Worm (Caenorhabditis elegans) whole organism, L4 larva: ENCODE data around the gene K10B2.4.

ENCODE experiments used
- D1046.2 ChIP-seq: fragments of 200-800 bp; sonication (Bioruptor generic); IDR thresholded peaks from 2 replicates; pipeline ENCODE4 v1.3.6; 2022; ENCODE audit warnings: missing genetic modification characterization, missing compliant biosample characterization
- F26F4.8 ChIP-seq: fragments of 200-800 bp; sonication (Bioruptor generic); conservative IDR thresholded peaks from 2 replicates; pipeline ENCODE4 v1.3.6; 2022; ENCODE audit warnings: missing genetic modification characterization, missing compliant biosample characterization
- T26A8.4 ChIP-seq: fragments of 200-800 bp; sonication (Bioruptor generic); IDR thresholded peaks from 2 replicates; pipeline ENCODE4 v1.3.6; 2022; ENCODE audit warnings: missing genetic modification characterization, missing compliant biosample characterization
- Y48G9A.11 ChIP-seq: fragments of 200-800 bp; sonication (Bioruptor generic); IDR thresholded peaks from 2 replicates; pipeline ENCODE4 v1.3.6; 2022; ENCODE audit warnings: missing genetic modification reagents, missing genetic modification characterization, missing compliant biosample characterization
- Y5F2A.4 ChIP-seq: fragments of 200-800 bp; sonication (Bioruptor generic); optimal IDR thresholded peaks from 2 replicates; lab custom pipeline; 2018; ENCODE audit warnings: mild to moderate bottlenecking, missing genetic modification characterization, missing compliant biosample characterization
- Y75B8A.6 ChIP-seq: fragments of 200-800 bp; sonication (Bioruptor generic); IDR thresholded peaks from 2 replicates; pipeline ENCODE4 v1.3.6; 2022; ENCODE audit warnings: missing genetic modification reagents, missing genetic modification characterization, missing compliant biosample characterization
- ZK337.2 ChIP-seq: fragments of 200-800 bp; sonication (Bioruptor generic); IDR thresholded peaks from 2 replicates; pipeline ENCODE4 v1.3.6; 2022; ENCODE audit warnings: missing genetic modification reagents, missing genetic modification characterization, missing compliant biosample characterization
- ama-1 ChIP-seq: fragments of 150-350 bp; optimal IDR thresholded peaks from 2 replicates; lab custom pipeline; 2014; ENCODE audit warnings: inconsistent platforms, mixed read lengths
- arid-1 ChIP-seq: fragments of 200-800 bp; sonication (Bioruptor generic); conservative IDR thresholded peaks from 2 replicates; pipeline ENCODE4 v1.3.6; 2022; ENCODE audit warnings: missing genetic modification reagents, missing genetic modification characterization, missing compliant biosample characterization
- ceh-20 ChIP-seq: fragments of 200-800 bp; sonication (Bioruptor generic); IDR thresholded peaks from 2 replicates; pipeline ENCODE4 v1.3.6; 2022; ENCODE audit warnings: missing genetic modification reagents, missing genetic modification characterization, missing compliant biosample characterization
- ceh-32 ChIP-seq: sonication (generic microtip); optimal IDR thresholded peaks from 2 replicates; lab custom pipeline; 2016; ENCODE audit warnings: mild to moderate bottlenecking, missing genetic modification characterization, missing compliant biosample characterization; ENCODE audit not compliant: poor library complexity
- ceh-44 ChIP-seq: fragments of 200-800 bp; sonication (Bioruptor generic); IDR thresholded peaks from 2 replicates; pipeline ENCODE4 v1.3.6; 2022; ENCODE audit warnings: missing genetic modification reagents, missing genetic modification characterization, missing compliant biosample characterization
- ceh-62 ChIP-seq: sonication (generic microtip); optimal IDR thresholded peaks from 2 replicates; lab custom pipeline; 2017; ENCODE audit warnings: missing biosample characterization, missing genetic modification characterization
- ceh-82 ChIP-seq: sonication (generic microtip); optimal IDR thresholded peaks from 2 replicates; lab custom pipeline; 2017; ENCODE audit warnings: missing biosample characterization, missing genetic modification characterization
- ces-1 ChIP-seq: fragments of 150-350 bp; sonication (generic microtip); optimal IDR thresholded peaks from 4 replicates; lab custom pipeline; 2014; ENCODE audit warnings: missing biosample characterization, missing genetic modification reagents, missing genetic modification characterization
- daf-8 ChIP-seq: fragments of 200-800 bp; sonication (Bioruptor generic); IDR thresholded peaks from 2 replicates; pipeline ENCODE4 v1.3.6; 2022; ENCODE audit warnings: missing genetic modification characterization, missing compliant biosample characterization
- dpl-1 ChIP-seq: fragments of 150-350 bp; optimal IDR thresholded peaks from 2 replicates; lab custom pipeline; 2014; ENCODE audit warnings: missing biosample characterization, missing genetic modification reagents, missing genetic modification characterization
- dve-1 ChIP-seq: sonication (generic microtip); optimal IDR thresholded peaks from 2 replicates; lab custom pipeline; 2017; ENCODE audit warnings: antibody characterized with exemption, mild to moderate bottlenecking, missing genetic modification characterization, missing compliant biosample characterization; ENCODE audit not compliant: insufficient read depth
- fkh-10 ChIP-seq: fragments of 150-350 bp; optimal IDR thresholded peaks from 2 replicates; lab custom pipeline; 2014; ENCODE audit warnings: missing biosample characterization, missing genetic modification reagents, missing genetic modification characterization
- fos-1 ChIP-seq: fragments of 150-350 bp; optimal IDR thresholded peaks from 2 replicates; lab custom pipeline; 2014; ENCODE audit warnings: missing biosample characterization, missing genetic modification characterization
- hif-1 ChIP-seq, 2 experiments: sonication (generic microtip); optimal IDR thresholded peaks; 2 replicates each; lab custom pipeline; 2016 to 2017; ENCODE audit warnings: missing compliant biosample characterization in 2 of 2, missing genetic modification characterization in 2 of 2, missing genetic modification reagents in 2 of 2, missing genotype in 2 of 2, mild to moderate bottlenecking in 1 of 2
- hmg-1.1 ChIP-seq: fragments of 200-800 bp; sonication (Bioruptor generic); IDR thresholded peaks from 2 replicates; pipeline ENCODE4 v1.3.6; 2022; ENCODE audit warnings: missing genetic modification reagents, missing genetic modification characterization, missing compliant biosample characterization
- lin-1 ChIP-seq: fragments of 200-800 bp; sonication (Bioruptor generic); IDR thresholded peaks from 2 replicates; pipeline ENCODE4 v1.3.6; 2022; ENCODE audit warnings: missing genetic modification reagents, missing genetic modification characterization, missing compliant biosample characterization
- lin-13 ChIP-seq: fragments of 150-350 bp; optimal IDR thresholded peaks from 2 replicates; lab custom pipeline; 2014; ENCODE audit warnings: missing biosample characterization, missing genetic modification reagents, missing genetic modification characterization
- lin-15B ChIP-seq: fragments of 150-350 bp; sonication (generic microtip); optimal IDR thresholded peaks from 3 replicates; lab custom pipeline; 2014; ENCODE audit warnings: missing biosample characterization, missing genetic modification characterization
- lin-29 ChIP-seq: fragments of 200-800 bp; sonication (Bioruptor generic); IDR thresholded peaks from 2 replicates; pipeline ENCODE4 v1.3.6; 2022; ENCODE audit warnings: missing genetic modification reagents, missing genetic modification characterization, missing compliant biosample characterization
- lin-38 ChIP-seq: fragments of 200-800 bp; sonication (Bioruptor generic); IDR thresholded peaks from 2 replicates; pipeline ENCODE4 v1.3.6; 2022; ENCODE audit warnings: missing genetic modification reagents, missing genetic modification characterization, missing compliant biosample characterization
- lin-39 ChIP-seq: fragments of 150-350 bp; optimal IDR thresholded peaks from 2 replicates; lab custom pipeline; 2014; ENCODE audit warnings: missing biosample characterization, missing genetic modification reagents, missing genetic modification characterization
- lir-3 ChIP-seq: sonication (generic microtip); optimal IDR thresholded peaks from 2 replicates; lab custom pipeline; 2016; ENCODE audit warnings: mild to moderate bottlenecking, missing genetic modification characterization, missing compliant biosample characterization
- madf-5 ChIP-seq, 2 experiments: fragments of 200-800 bp; sonication (Bioruptor generic); IDR thresholded peaks; 2 replicates each; pipeline ENCODE4 v1.3.6; 2022; ENCODE audit warnings: missing compliant biosample characterization in 2 of 2, missing genetic modification characterization in 2 of 2
- mdt-29 ChIP-seq: fragments of 200-800 bp; sonication (Bioruptor generic); IDR thresholded peaks from 2 replicates; pipeline ENCODE4 v1.3.6; 2022; ENCODE audit warnings: missing genetic modification reagents, missing genetic modification characterization, missing compliant biosample characterization
- mep-1 ChIP-seq: fragments of 150-350 bp; sonication (generic microtip); optimal IDR thresholded peaks from 3 replicates; lab custom pipeline; 2014; ENCODE audit warnings: missing biosample characterization, missing genetic modification characterization
- nhr-10 ChIP-seq: fragments of 150-350 bp; optimal IDR thresholded peaks from 2 replicates; lab custom pipeline; 2014; ENCODE audit warnings: missing biosample characterization, missing genetic modification characterization
- nhr-11 ChIP-seq: fragments of 150-350 bp; optimal IDR thresholded peaks from 2 replicates; lab custom pipeline; 2014; ENCODE audit warnings: missing biosample characterization, missing genetic modification characterization
- nhr-237 ChIP-seq: sonication (generic microtip); optimal IDR thresholded peaks from 2 replicates; lab custom pipeline; 2017; ENCODE audit warnings: missing biosample characterization, missing genetic modification characterization
- nhr-28 ChIP-seq: fragments of 150-350 bp; optimal IDR thresholded peaks from 2 replicates; lab custom pipeline; 2014; ENCODE audit warnings: missing biosample characterization, missing genetic modification characterization
- nhr-42 ChIP-seq: fragments of 200-800 bp; sonication (Bioruptor generic); IDR thresholded peaks from 2 replicates; pipeline ENCODE4 v1.3.6; 2022; ENCODE audit warnings: missing genetic modification characterization, missing compliant biosample characterization
- nhr-48 ChIP-seq: sonication (generic microtip); optimal IDR thresholded peaks from 2 replicates; lab custom pipeline; 2016; ENCODE audit warnings: mild to moderate bottlenecking, missing genetic modification characterization, missing compliant biosample characterization
- nhr-76 ChIP-seq: fragments of 150-350 bp; optimal IDR thresholded peaks from 2 replicates; lab custom pipeline; 2014; ENCODE audit warnings: missing biosample characterization, missing genetic modification characterization
- nhr-77 ChIP-seq: fragments of 150-350 bp; optimal IDR thresholded peaks from 2 replicates; lab custom pipeline; 2014; ENCODE audit warnings: missing biosample characterization, missing genetic modification characterization
- php-3 ChIP-seq: fragments of 200-800 bp; sonication (Bioruptor generic); IDR thresholded peaks from 2 replicates; pipeline ENCODE4 v1.3.6; 2022; ENCODE audit warnings: missing genetic modification reagents, missing genetic modification characterization, missing compliant biosample characterization
- pqm-1 ChIP-seq: sonication (generic microtip); optimal IDR thresholded peaks from 2 replicates; lab custom pipeline; 2017; ENCODE audit warnings: missing biosample characterization, missing genetic modification characterization
- rbr-2 ChIP-seq: sonication (generic microtip); optimal IDR thresholded peaks from 2 replicates; lab custom pipeline; 2016; ENCODE audit warnings: missing genotype, missing genetic modification characterization, missing compliant biosample characterization
- sdz-12 ChIP-seq: fragments of 200-800 bp; sonication (Bioruptor generic); optimal IDR thresholded peaks from 2 replicates; lab custom pipeline; 2018; ENCODE audit warnings: mild to moderate bottlenecking, missing genetic modification characterization, missing compliant biosample characterization
- skn-1 ChIP-seq: fragments of 150-350 bp; optimal IDR thresholded peaks from 2 replicates; lab custom pipeline; 2014; ENCODE audit warnings: missing biosample characterization, missing genetic modification characterization
- snpc-4 ChIP-seq: fragments of 150-350 bp; optimal IDR thresholded peaks from 2 replicates; lab custom pipeline; 2014; ENCODE audit warnings: missing biosample characterization, missing genetic modification characterization
- tag-97 ChIP-seq: fragments of 200-800 bp; sonication (Bioruptor generic); IDR thresholded peaks from 2 replicates; pipeline ENCODE4 v1.3.6; 2022; ENCODE audit warnings: missing genetic modification characterization, missing compliant biosample characterization
- tra-1 ChIP-seq: fragments of 200-800 bp; sonication (Bioruptor generic); IDR thresholded peaks from 2 replicates; pipeline ENCODE4 v1.3.6; 2022; ENCODE audit warnings: missing genetic modification reagents, missing genetic modification characterization, missing compliant biosample characterization
- unc-130 ChIP-seq: sonication (generic microtip); optimal IDR thresholded peaks from 2 replicates; lab custom pipeline; 2016; ENCODE audit warnings: missing genetic modification reagents, missing genetic modification characterization, missing compliant biosample characterization
- zip-2 ChIP-seq: fragments of 150-350 bp; optimal IDR thresholded peaks from 2 replicates; lab custom pipeline; 2014; ENCODE audit warnings: missing biosample characterization, missing genetic modification characterization

K10B2.4 gene

ce11 chrII:6333887-6334286, 26.9 kb downstream of the K10B2.4 start, which contains the start of gene ttc-39B (continued):
- no peak for TF ChIP-seq hmg-1.1 (GFP tag; lab: Robert Waterston, UW)

ce11 chrII:6331222-6331830, 29.4 kb downstream of the K10B2.4 start, which contains the start of gene set-4:
Gene set-4, minus strand, starts transcription at chrII:6331341.
- peak; percentile 82; the same call in 1 of the 2 replicates for TF ChIP-seq lin-1 (GFP tag; lab: Robert Waterston, UW)
- no peak for TF ChIP-seq ceh-44 (GFP tag; lab: Robert Waterston, UW)
- peak; percentile 88 for TF ChIP-seq T26A8.4 (GFP tag; lab: Robert Waterston, UW)
- no peak for TF ChIP-seq Y48G9A.11 (GFP tag; lab: Robert Waterston, UW)
- no peak for TF ChIP-seq ZK337.2
- TF ChIP-seq dve-1: peak; percentile 94
- peak; percentile 71 for TF ChIP-seq nhr-48 (tag; lab: Kevin White, UChicago)
- TF ChIP-seq tag-97 (GFP tag; lab: Robert Waterston, UW): no peak
- peak; percentile 88 for TF ChIP-seq ceh-20 (GFP tag; lab: Robert Waterston, UW)
- TF ChIP-seq nhr-77 (tag; lab: Kevin White, UChicago): peak; percentile 81
- TF ChIP-seq arid-1 (GFP tag; lab: Robert Waterston, UW): peak; percentile 37; the same call in 1 of the 2 replicates
- peak; percentile 62; the same call in 1 of the 2 replicates for TF ChIP-seq mdt-29 (GFP tag; lab: Robert Waterston, UW)
- TF ChIP-seq dpl-1: peak; percentile 88
- peak; percentile 32 for TF ChIP-seq pqm-1
- TF ChIP-seq skn-1 (tag; lab: Kevin White, UChicago): no peak
- no peak for TF ChIP-seq daf-8 (GFP tag; lab: Robert Waterston, UW)
- peak; percentile 87 for TF ChIP-seq tra-1
- peak; percentile 48 for TF ChIP-seq unc-130 (GFP tag; lab: Kevin White, UChicago)
- no peak for TF ChIP-seq D1046.2 (GFP tag; lab: Robert Waterston, UW)
- no peak for TF ChIP-seq sdz-12 (GFP tag; lab: Kevin White, UChicago)
- TF ChIP-seq hif-1 (tag; optimal IDR thresholded peaks at IDR 0.05; lab: Kevin White, UChicago): peak in 1 of 2 experiments; percentile 82
- TF ChIP-seq nhr-42 (GFP tag; lab: Robert Waterston, UW): peak; percentile 85
- peak; percentile 89 for TF ChIP-seq nhr-11 (tag; lab: Kevin White, UChicago)
- no peak for TF ChIP-seq lir-3
- TF ChIP-seq nhr-10 (tag; lab: Kevin White, UChicago): peak; percentile 23
- TF ChIP-seq lin-29 (GFP tag; lab: Robert Waterston, UW): 0 out of 2 replicates have a peak, but pooled peaks have one; percentile 20
- peak; percentile 86 for TF ChIP-seq nhr-28 (tag; lab: Kevin White, UChicago)
- TF ChIP-seq ceh-62: no peak
- TF ChIP-seq F26F4.8 (GFP tag; lab: Robert Waterston, UW): no peak
- TF ChIP-seq Y5F2A.4: no peak
- no peak for TF ChIP-seq lin-15B (tag; lab: Kevin White, UChicago)
- TF ChIP-seq nhr-237 (tag; lab: Kevin White, UChicago): no peak
- no peak for TF ChIP-seq ceh-32 (tag; lab: Kevin White, UChicago)
- TF ChIP-seq ces-1: no peak
- peak; percentile 90 for TF ChIP-seq lin-38 (GFP tag; lab: Robert Waterston, UW)
- peak; percentile 96 for TF ChIP-seq rbr-2 (tag; lab: Kevin White, UChicago)
- TF ChIP-seq fkh-10 (GFP tag; lab: Kevin White, UChicago): peak; percentile 95
- TF ChIP-seq snpc-4: no peak
- peak; percentile 69 for TF ChIP-seq ama-1 (lab: Kevin White, UChicago)
- TF ChIP-seq Y75B8A.6 (GFP tag; lab: Robert Waterston, UW): no peak
- peak; percentile 87 for TF ChIP-seq lin-13
- no peak for TF ChIP-seq nhr-76
- TF ChIP-seq fos-1: no peak
- peak; percentile 96 for TF ChIP-seq mep-1 (tag; lab: Kevin White, UChicago)
- 0 out of 2 replicates have a peak, but pooled peaks have one; percentile 20 for TF ChIP-seq php-3 (GFP tag; lab: Robert Waterston, UW)
- no peak for TF ChIP-seq ceh-82 (tag; lab: Kevin White, UChicago)
- TF ChIP-seq lin-39 (tag; lab: Kevin White, UChicago): no peak
- no peak for TF ChIP-seq madf-5 (GFP tag; IDR thresholded peaks at IDR 0.05; lab: Robert Waterston, UW)
- no peak for TF ChIP-seq zip-2 (tag; lab: Kevin White, UChicago)
